Worm (Caenorhabditis elegans) whole organism, L3 larva: ENCODE data around the gene C14C11.1.

Source experiments
- ZK546.5 ChIP-seq: sonication (generic microtip); optimal IDR thresholded peaks from 2 replicates; lab custom pipeline; 2017; ENCODE audit warnings: missing biosample characterization, missing genetic modification characterization
- ceh-16 ChIP-seq: sonication (generic microtip); optimal IDR thresholded peaks from 2 replicates; lab custom pipeline; 2017; ENCODE audit warnings: missing biosample characterization, missing genetic modification characterization
- lin-39 ChIP-seq: fragments of 150-350 bp; optimal IDR thresholded peaks from 2 replicates; lab custom pipeline; 2018; ENCODE audit warnings: missing biosample characterization, missing genetic modification reagents, missing genetic modification characterization
- nhr-11 ChIP-seq: fragments of 150-350 bp; optimal IDR thresholded peaks from 2 replicates; lab custom pipeline; 2014; ENCODE audit warnings: missing biosample characterization, missing genetic modification characterization
- nhr-12 ChIP-seq: fragments of 150-350 bp; optimal IDR thresholded peaks from 2 replicates; lab custom pipeline; 2014; ENCODE audit warnings: missing biosample characterization, missing genetic modification characterization
- nhr-28 ChIP-seq: fragments of 150-350 bp; optimal IDR thresholded peaks from 2 replicates; lab custom pipeline; 2014; ENCODE audit warnings: missing biosample characterization, missing genetic modification characterization
- pqm-1 ChIP-seq: fragments of 150-350 bp; optimal IDR thresholded peaks from 2 replicates; lab custom pipeline; 2017; ENCODE audit warnings: missing biosample characterization, missing genetic modification characterization, inconsistent platforms
- skn-1 ChIP-seq: fragments of 150-350 bp; optimal IDR thresholded peaks from 2 replicates; lab custom pipeline; 2014; ENCODE audit warnings: missing biosample characterization, missing genetic modification characterization
- zag-1 ChIP-seq: fragments of 150-350 bp; optimal IDR thresholded peaks from 2 replicates; lab custom pipeline; 2014; ENCODE audit warnings: missing biosample characterization, missing genetic modification characterization

DNA sequence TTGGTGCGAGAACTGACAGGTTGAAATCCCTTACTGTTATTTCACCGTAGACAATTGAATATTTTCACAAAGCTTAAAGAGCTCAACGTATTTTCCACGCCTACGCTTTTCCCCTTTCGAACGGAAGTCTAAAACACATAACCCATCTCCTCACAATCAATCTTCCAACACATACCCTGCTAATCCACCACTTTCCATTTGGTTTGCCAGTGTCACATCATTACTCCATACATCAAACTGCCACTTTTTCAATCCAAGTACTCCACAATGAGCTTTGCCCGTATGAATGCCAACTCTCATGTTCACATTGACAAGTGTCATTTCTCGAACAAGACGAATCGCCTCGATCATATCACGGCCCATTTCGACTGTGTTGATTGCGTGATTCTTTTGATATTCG is 35.4 kb upstream of the C14C11.1 start:
- TF ChIP-seq nhr-28 (tag; lab: Kevin White, UChicago) (no peak), nhr-11 (tag; lab: Kevin White, UChicago) (no peak), ceh-16 (tag; lab: Kevin White, UChicago) (no peak), ZK546.5 (no peak), zag-1 (tag; lab: Kevin White, UChicago) (no peak), lin-39 (tag; lab: Kevin White, UChicago) (peak; percentile 39), nhr-12 (tag; lab: Kevin White, UChicago) (no peak), pqm-1 (tag; lab: Kevin White, UChicago) (no peak), skn-1 (tag; lab: Kevin White, UChicago) (no peak)
